Fruit fly (Drosophila melanogaster) whole organism, embryonic: ENCODE data around the gene Gnpat.

Experiments used
- Abd-B ChIP-seq: fragments of 200-800 bp; sonication (Bioruptor generic); optimal IDR thresholded peaks from 2 replicates; lab custom pipeline; 2018; ENCODE audit warnings: missing biosample characterization, mild to moderate bottlenecking, missing genetic modification characterization, moderate library complexity
- CG10321 ChIP-seq: fragments of 200-800 bp; sonication (Bioruptor generic); IDR thresholded peaks from 2 replicates; pipeline ENCODE4 v1.3.6; 2022; ENCODE audit warnings: missing biosample characterization, missing genetic modification characterization
- CG11247 ChIP-seq: fragments of 200-800 bp; sonication (Bioruptor generic); IDR thresholded peaks from 2 replicates; pipeline ENCODE4 v1.3.6; 2022; ENCODE audit warnings: missing biosample characterization, missing genetic modification characterization
- CG11456 ChIP-seq: fragments of 200-800 bp; sonication (Bioruptor generic); IDR thresholded peaks from 3 replicates; pipeline ENCODE4 v1.3.6; 2022; ENCODE audit warnings: missing biosample characterization, missing genetic modification characterization
- CG12155 ChIP-seq: fragments of 200-800 bp; sonication (Bioruptor generic); optimal IDR thresholded peaks from 3 replicates; lab custom pipeline; 2016; ENCODE audit warnings: missing biosample characterization, missing genetic modification characterization
- CG12219 ChIP-seq: fragments of 200-800 bp; sonication (Bioruptor generic); optimal IDR thresholded peaks from 3 replicates; lab custom pipeline; 2018; ENCODE audit warnings: missing biosample characterization, mild to moderate bottlenecking, missing genetic modification characterization
- CG13123 ChIP-seq: fragments of 200-800 bp; sonication (Bioruptor generic); optimal IDR thresholded peaks from 2 replicates; lab custom pipeline; 2016; ENCODE audit warnings: missing biosample characterization, missing genetic modification characterization
- CG14860 ChIP-seq: fragments of 200-800 bp; sonication (Bioruptor generic); IDR thresholded peaks from 3 replicates; pipeline ENCODE4 v1.3.6; 2022; ENCODE audit warnings: missing biosample characterization, missing genetic modification characterization; ENCODE audit not compliant: partially characterized antibody
- CG15073 ChIP-seq: fragments of 200-800 bp; sonication (Bioruptor generic); optimal IDR thresholded peaks from 2 replicates; lab custom pipeline; 2016; ENCODE audit warnings: missing biosample characterization, missing genetic modification characterization
- CG3065 ChIP-seq: fragments of 200-800 bp; sonication (Bioruptor generic); optimal IDR thresholded peaks from 2 replicates; lab custom pipeline; 2016; ENCODE audit warnings: missing biosample characterization, missing genetic modification characterization
- CG33213 ChIP-seq: fragments of 200-800 bp; sonication (Bioruptor generic); optimal IDR thresholded peaks from 3 replicates; lab custom pipeline; 2016; ENCODE audit warnings: missing biosample characterization, missing genetic modification characterization
- CG3995 ChIP-seq: fragments of 200-800 bp; sonication (Bioruptor generic); optimal IDR thresholded peaks from 3 replicates; lab custom pipeline; 2016; ENCODE audit warnings: missing biosample characterization, missing genetic modification characterization
- CG4424 ChIP-seq: fragments of 200-800 bp; sonication (Bioruptor generic); optimal IDR thresholded peaks from 3 replicates; lab custom pipeline; 2016; ENCODE audit warnings: missing biosample characterization, missing genetic modification characterization
- CG4854 ChIP-seq: fragments of 200-800 bp; sonication (Bioruptor generic); optimal IDR thresholded peaks from 2 replicates; lab custom pipeline; 2016; ENCODE audit warnings: missing biosample characterization, missing genetic modification characterization, inconsistent platforms
- CG6175 ChIP-seq: fragments of 200-800 bp; sonication (Bioruptor generic); IDR thresholded peaks from 3 replicates; pipeline ENCODE4 v1.3.6; 2022; ENCODE audit warnings: missing biosample characterization, missing genetic modification characterization
- CG9609 ChIP-seq: fragments of 200-800 bp; sonication (Bioruptor generic); optimal IDR thresholded peaks from 3 replicates; lab custom pipeline; 2016; ENCODE audit warnings: missing biosample characterization, missing genetic modification characterization
- D19A ChIP-seq: fragments of 200-800 bp; optimal IDR thresholded peaks from 3 replicates; lab custom pipeline; 2019; ENCODE audit warnings: missing biosample characterization, mild to moderate bottlenecking, missing genetic modification characterization, moderate library complexity
- Dip3 ChIP-seq: fragments of 200-800 bp; sonication (Bioruptor generic); optimal IDR thresholded peaks from 3 replicates; lab custom pipeline; 2016; ENCODE audit warnings: missing biosample characterization, missing genetic modification characterization
- Dref ChIP-seq: fragments of 200-800 bp; sonication (Bioruptor generic); IDR thresholded peaks from 2 replicates; pipeline ENCODE4 v1.3.6; 2022; ENCODE audit warnings: missing biosample characterization, missing genetic modification characterization
- Fer1 ChIP-seq: fragments of 200-800 bp; sonication (Bioruptor generic); optimal IDR thresholded peaks from 2 replicates; lab custom pipeline; 2017; ENCODE audit warnings: missing biosample characterization, mild to moderate bottlenecking, missing genetic modification characterization
- HHEX ChIP-seq: fragments of 200-800 bp; sonication (Bioruptor generic); optimal IDR thresholded peaks from 3 replicates; lab custom pipeline; 2017; ENCODE audit warnings: missing biosample characterization, mild to moderate bottlenecking, missing genetic modification characterization, missing genetic modification reagents
- HLHmδ ChIP-seq: fragments of 200-800 bp; sonication (Bioruptor generic); optimal IDR thresholded peaks from 2 replicates; lab custom pipeline; 2018; ENCODE audit warnings: missing biosample characterization, mild to moderate bottlenecking, missing genetic modification characterization, moderate library complexity
- Hand ChIP-seq: fragments of 200-800 bp; sonication (Bioruptor generic); optimal IDR thresholded peaks from 2 replicates; lab custom pipeline; 2017; ENCODE audit warnings: mild to moderate bottlenecking, missing biosample characterization, missing genetic modification reagents, missing genetic modification characterization
- Hr78 ChIP-seq, 2 experiments: fragments of 200-800 bp in 1 of 2; fragments of >200 bp in 1 of 2; sonication (Bioruptor generic) in 1 of 2; optimal IDR thresholded peaks; 2 replicates each; lab custom pipeline; 2017 to 2019; ENCODE audit warnings: missing biosample characterization in 2 of 2, missing genetic modification characterization in 2 of 2, mild to moderate bottlenecking in 1 of 2, moderate library complexity in 1 of 2
- Nf-YB ChIP-seq: fragments of 200-800 bp; sonication (Bioruptor generic); optimal IDR thresholded peaks from 3 replicates; lab custom pipeline; 2019; ENCODE audit warnings: missing biosample characterization, mild to moderate bottlenecking, missing genetic modification characterization, moderate library complexity
- Scr ChIP-seq: fragments of 200-800 bp; sonication (Bioruptor generic); IDR thresholded peaks from 2 replicates; pipeline ENCODE4 v1.3.6; 2022; ENCODE audit warnings: missing biosample characterization, missing genetic modification characterization; ENCODE audit not compliant: partially characterized antibody
- Taf1 ChIP-seq: fragments of 200-800 bp; sonication (Bioruptor generic); IDR thresholded peaks from 2 replicates; pipeline ENCODE4 v1.3.6; 2022; ENCODE audit warnings: missing biosample characterization, missing genetic modification characterization
- ab ChIP-seq: fragments of 200-800 bp; sonication (Bioruptor generic); optimal IDR thresholded peaks from 2 replicates; lab custom pipeline; 2016; ENCODE audit warnings: missing biosample characterization, missing genetic modification characterization
- ara ChIP-seq: fragments of 200-800 bp; sonication (Bioruptor generic); IDR thresholded peaks from 2 replicates; pipeline ENCODE4 v1.3.6; 2022; ENCODE audit warnings: missing biosample characterization, missing genetic modification characterization
- ase ChIP-seq: fragments of 200-800 bp; sonication (Bioruptor generic); IDR thresholded peaks from 3 replicates; pipeline ENCODE4 v1.3.6; 2022; ENCODE audit warnings: missing biosample characterization, missing genetic modification characterization
- cg ChIP-seq: fragments of 200-800 bp; sonication (Bioruptor generic); optimal IDR thresholded peaks from 3 replicates; lab custom pipeline; 2019; ENCODE audit warnings: missing biosample characterization, mild to moderate bottlenecking, missing genetic modification characterization, moderate library complexity
- corto ChIP-seq: fragments of 200-800 bp; sonication (Bioruptor generic); optimal IDR thresholded peaks from 2 replicates; lab custom pipeline; 2016; ENCODE audit warnings: missing biosample characterization, mild to moderate bottlenecking, missing genetic modification characterization, moderate library complexity
- esg ChIP-seq: fragments of 200-800 bp; sonication (Bioruptor generic); conservative IDR thresholded peaks from 2 replicates; pipeline ENCODE4 v1.3.6; 2022; ENCODE audit warnings: missing biosample characterization, missing genetic modification characterization
- fru ChIP-seq: fragments of >200 bp; optimal IDR thresholded peaks from 2 replicates; lab custom pipeline; 2017
- gce ChIP-seq: fragments of 200-800 bp; sonication (Bioruptor generic); IDR thresholded peaks from 3 replicates; pipeline ENCODE4 v1.3.6; 2022; ENCODE audit warnings: missing biosample characterization, missing genetic modification characterization
- kah ChIP-seq: fragments of 200-800 bp; sonication (Bioruptor generic); optimal IDR thresholded peaks from 2 replicates; lab custom pipeline; 2018; ENCODE audit warnings: missing biosample characterization, mild to moderate bottlenecking, missing genetic modification characterization
- lbe ChIP-seq: fragments of 200-800 bp; sonication (Bioruptor generic); optimal IDR thresholded peaks from 2 replicates; lab custom pipeline; 2016; ENCODE audit warnings: missing biosample characterization, mild to moderate bottlenecking, missing genetic modification characterization
- lmd ChIP-seq: fragments of 200-800 bp; sonication (Bioruptor generic); IDR thresholded peaks from 2 replicates; pipeline ENCODE4 v1.3.6; 2022; ENCODE audit warnings: missing biosample characterization, missing genetic modification characterization
- phol ChIP-seq: fragments of 200-800 bp; sonication (Bioruptor generic); optimal IDR thresholded peaks from 3 replicates; lab custom pipeline; 2018; ENCODE audit warnings: missing biosample characterization, mild to moderate bottlenecking, missing genetic modification characterization, moderate library complexity
- slou ChIP-seq: fragments of 200-800 bp; sonication (Bioruptor generic); optimal IDR thresholded peaks from 3 replicates; lab custom pipeline; 2016; ENCODE audit warnings: missing biosample characterization, missing genetic modification characterization
- ssp ChIP-seq: fragments of 200-800 bp; sonication (Bioruptor generic); IDR thresholded peaks from 2 replicates; pipeline ENCODE4 v1.3.6; 2022; ENCODE audit warnings: missing biosample characterization, missing genetic modification characterization
- sug ChIP-seq: fragments of 200-800 bp; optimal IDR thresholded peaks from 2 replicates; lab custom pipeline; 2019; ENCODE audit warnings: missing biosample characterization, mild to moderate bottlenecking, missing genetic modification characterization, moderate library complexity
- tll ChIP-seq, 2 experiments: fragments of 200-800 bp in 1 of 2; fragments of >200 bp in 1 of 2; sonication (Bioruptor generic) in 1 of 2; optimal IDR thresholded peaks; 2 replicates each; lab custom pipeline; 2017 to 2019; ENCODE audit warnings: missing biosample characterization in 2 of 2, missing genetic modification characterization in 2 of 2, mild to moderate bottlenecking in 1 of 2, moderate library complexity in 1 of 2
- trh ChIP-seq: fragments of 200-800 bp; sonication (Bioruptor generic); optimal IDR thresholded peaks from 2 replicates; lab custom pipeline; 2016; ENCODE audit warnings: missing biosample characterization, missing genetic modification characterization
- unpg ChIP-seq: fragments of 200-800 bp; sonication (Bioruptor generic); optimal IDR thresholded peaks from 3 replicates; lab custom pipeline; 2018; ENCODE audit warnings: missing biosample characterization, mild to moderate bottlenecking, missing genetic modification characterization, moderate library complexity
- wdn ChIP-seq: fragments of 200-800 bp; sonication (Bioruptor generic); IDR thresholded peaks from 2 replicates; pipeline ENCODE4 v1.3.6; 2022; ENCODE audit warnings: missing biosample characterization, missing genetic modification characterization
- z ChIP-seq: fragments of 200-800 bp; sonication (Bioruptor generic); IDR thresholded peaks from 3 replicates; pipeline ENCODE4 v1.3.6; 2022; ENCODE audit warnings: missing biosample characterization, missing genetic modification characterization
- zen2 ChIP-seq: fragments of 200-800 bp; sonication (Bioruptor generic); IDR thresholded peaks from 3 replicates; pipeline ENCODE4 v1.3.6; 2022; ENCODE audit warnings: missing biosample characterization, missing genetic modification characterization; ENCODE audit not compliant: partially characterized antibody

Gene Gnpat

DNA sequence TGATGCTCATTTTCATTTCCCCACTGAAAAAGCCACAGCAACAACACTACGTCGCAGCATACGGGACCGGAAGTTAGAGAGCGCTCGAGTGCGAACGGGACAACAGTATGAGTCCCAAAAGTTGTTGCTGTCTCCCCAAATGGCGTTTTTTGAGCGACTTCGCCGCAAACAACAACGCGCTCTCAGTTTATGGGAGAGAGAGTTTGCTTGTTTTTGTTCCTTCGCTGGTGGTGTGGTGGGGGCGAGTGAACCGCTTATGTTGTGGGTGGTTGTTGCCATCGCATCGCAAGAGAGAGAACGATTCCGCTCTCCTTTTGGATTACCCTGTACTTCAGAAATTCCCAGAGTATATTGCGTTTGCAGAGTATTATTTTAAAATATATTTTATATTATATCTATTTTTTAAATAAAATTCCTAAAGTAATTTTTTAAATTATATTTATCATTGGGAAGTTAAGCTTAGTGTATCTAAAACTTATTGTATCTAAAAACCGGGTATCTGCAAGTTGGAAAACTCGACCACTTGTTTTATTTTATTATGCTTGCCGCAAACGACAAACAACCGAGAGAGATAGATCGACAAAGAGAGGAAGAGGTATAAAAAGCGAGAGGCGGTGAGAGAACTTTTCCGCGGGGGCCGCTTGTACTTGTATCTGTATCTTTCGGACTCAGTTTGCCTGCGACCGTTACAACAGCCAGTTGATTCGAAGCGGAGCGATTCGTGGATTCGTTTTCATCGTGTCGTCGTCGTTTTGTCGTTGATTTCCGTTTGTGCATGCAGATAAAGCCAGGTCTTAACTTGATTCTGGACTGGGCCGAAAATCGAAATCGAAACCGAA is 24.9 kb upstream of the Gnpat start, which contains the start of gene msi (continued):
- TF ChIP-seq HHEX (GFP tag; lab: Kevin White, UChicago) (peak; percentile 98), zen2 (peak; percentile 52; the same call in 2 of the 3 replicates), CG6175 (GFP tag; lab: Robert Waterston, UW) (peak; percentile 98), CG4424 (GFP tag; lab: Kevin White, UChicago) (peak; percentile 97), Hand (GFP tag; lab: Kevin White, UChicago) (peak; percentile 98), esg (GFP tag; lab: Robert Waterston, UW) (peak; percentile 99), sug (tag; lab: Kevin White, UChicago) (peak; percentile 98), CG11247 (GFP tag; lab: Robert Waterston, UW) (peak; percentile 98), CG11456 (peak; percentile 98), CG14860 (0 out of 3 replicates have a peak, but pooled peaks have one; percentile 21), lbe (GFP tag; lab: Kevin White, UChicago) (peak; percentile 95), Scr (GFP tag; lab: Robert Waterston, UW) (peak; percentile 36; the same call in 1 of the 2 replicates), CG10321 (peak; percentile 97), Fer1 (GFP tag; lab: Kevin White, UChicago) (peak; percentile 99), unpg (peak; percentile 99), trh (GFP tag; lab: Kevin White, UChicago) (peak; percentile 92), CG9609 (GFP tag; lab: Kevin White, UChicago) (peak; percentile 44), Dip3 (GFP tag; lab: Kevin White, UChicago) (peak; percentile 56), slou (GFP tag; lab: Kevin White, UChicago) (peak; percentile 89), Taf1 (GFP tag; lab: Robert Waterston, UW) (peak; percentile 97), phol (tag; lab: Kevin White, UChicago) (peak; percentile 99), CG33213 (GFP tag; lab: Kevin White, UChicago) (peak; percentile 16), lmd (GFP tag; lab: Robert Waterston, UW) (peak; percentile 99), Dref (GFP tag; lab: Robert Waterston, UW) (no peak), Nf-YB (GFP tag; lab: Kevin White, UChicago) (peak; percentile 92), CG4854 (peak; percentile 70), kah (peak; percentile 99), CG13123 (GFP tag; lab: Kevin White, UChicago) (peak; percentile 93), CG12155 (GFP tag; lab: Kevin White, UChicago) (peak; percentile 96), ara (peak; percentile 99), tll (GFP tag; optimal IDR thresholded peaks at IDR 0.05; lab: Kevin White, UChicago) (peak in 1 of 2 experiments; percentile 65), CG12219 (GFP tag; lab: Kevin White, UChicago) (peak; percentile 87), gce (GFP tag; lab: Robert Waterston, UW) (peak; percentile 97), Abd-B (peak; percentile 100), ase (GFP tag; lab: Robert Waterston, UW) (peak; percentile 99), ab (GFP tag; lab: Kevin White, UChicago) (peak; percentile 18), CG15073 (GFP tag; lab: Kevin White, UChicago) (peak; percentile 76), fru (no peak), HLHmδ (GFP tag; lab: Kevin White, UChicago) (peak; percentile 93), CG3995 (GFP tag; lab: Kevin White, UChicago) (peak; percentile 8), D19A (peak; percentile 98), cg (peak; percentile 20), Hr78 (GFP tag; optimal IDR thresholded peaks at IDR 0.05; lab: Kevin White, UChicago) (peak in 1 of 2 experiments; percentile 98), CG3065 (GFP tag; lab: Kevin White, UChicago) (peak; percentile 95), wdn (GFP tag; lab: Robert Waterston, UW) (peak; percentile 96), z (GFP tag; lab: Robert Waterston, UW) (peak; percentile 67; the same call in 1 of the 3 replicates), corto (GFP tag; lab: Kevin White, UChicago) (peak; percentile 57), ssp (GFP tag; lab: Robert Waterston, UW) (peak; percentile 96)
